In genomic region chrX:2320539-2320938, ce11 we compare ENCODE assay signal across 5 worm cellular contexts.
TF ChIP-seq lines count a peak whose summit lies in the region.

No protein-coding gene starts in this region.

TF ChIP-seq in whole organism, L1 larva, 84 proteins besides CTCF, POLR2A, EP300 and RAD21:
- TF ChIP-seq unc-62 (GFP tag; optimal IDR thresholded peaks at IDR 0.05; lab: Kevin White, UChicago), result no peak
- TF ChIP-seq isw-1 (GFP tag; IDR thresholded peaks at IDR 0.05; lab: Robert Waterston, UW), result no peak
- TF ChIP-seq elt-2 (tag; optimal IDR thresholded peaks at IDR 0.05; lab: Kevin White, UChicago), result peak; percentile 74
- TF ChIP-seq pqm-1 (tag; optimal IDR thresholded peaks at IDR 0.05; lab: Kevin White, UChicago), result peak; percentile 34
- peak; percentile 17 for TF ChIP-seq ama-1 (optimal IDR thresholded peaks at IDR 0.05; lab: Kevin White, UChicago)
- no peak for TF ChIP-seq zip-4 (GFP tag; optimal IDR thresholded peaks at IDR 0.05; lab: Kevin White, UChicago)
- no peak for TF ChIP-seq unc-30 (tag; optimal IDR thresholded peaks at IDR 0.05; lab: Kevin White, UChicago)
- TF ChIP-seq lin-35 (GFP tag; optimal IDR thresholded peaks at IDR 0.05; lab: Kevin White, UChicago), result peak in 1 of 2 experiments; percentile 16
TF ChIP-seq in whole organism, L1 larva: peak in this region for 4.

TF ChIP-seq in whole organism, L3 larva, 47 proteins besides CTCF, POLR2A, EP300 and RAD21:
- TF ChIP-seq elt-2 (tag; optimal IDR thresholded peaks at IDR 0.05; lab: Kevin White, UChicago) (peak; percentile 53), pha-4 (tag; optimal IDR thresholded peaks at IDR 0.05; lab: Kevin White, UChicago) (peak; percentile 17), ztf-11 (tag; optimal IDR thresholded peaks at IDR 0.05; lab: Kevin White, UChicago) (no peak), lin-15B (tag; optimal IDR thresholded peaks at IDR 0.05; lab: Kevin White, UChicago) (no peak), pqm-1 (tag; optimal IDR thresholded peaks at IDR 0.05; lab: Kevin White, UChicago) (peak; percentile 81), aly-2 (tag; optimal IDR thresholded peaks at IDR 0.05; lab: Kevin White, UChicago) (no peak), mdl-1 (tag; optimal IDR thresholded peaks at IDR 0.05; lab: Kevin White, UChicago) (no peak), nhr-25 (tag; optimal IDR thresholded peaks at IDR 0.05; lab: Kevin White, UChicago) (no peak)

TF ChIP-seq in whole organism, L4 larva, 104 proteins besides CTCF, POLR2A, EP300 and RAD21:
- no peak for TF ChIP-seq zip-11 (GFP tag; IDR thresholded peaks at IDR 0.05; lab: Robert Waterston, UW)
- no peak for TF ChIP-seq lim-7 (GFP tag; IDR thresholded peaks at IDR 0.05; lab: Robert Waterston, UW)
- TF ChIP-seq dmd-9 (GFP tag; IDR thresholded peaks at IDR 0.05; lab: Robert Waterston, UW), result no peak
- TF ChIP-seq snpc-4 (tag; optimal IDR thresholded peaks at IDR 0.05; lab: Kevin White, UChicago), result no peak
- TF ChIP-seq daf-16 (GFP tag; optimal IDR thresholded peaks at IDR 0.05; lab: Kevin White, UChicago), result no peak
- TF ChIP-seq daf-16 (tag; optimal IDR thresholded peaks at IDR 0.05; lab: Kevin White, UChicago), result peak; percentile 97
- TF ChIP-seq ama-1 (optimal IDR thresholded peaks at IDR 0.05; lab: Kevin White, UChicago), result no peak
- peak; percentile 86 for TF ChIP-seq pqm-1 (tag; optimal IDR thresholded peaks at IDR 0.05; lab: Kevin White, UChicago)
- no peak for TF ChIP-seq T26A8.4 (GFP tag; IDR thresholded peaks at IDR 0.05; lab: Robert Waterston, UW)
- TF ChIP-seq ztf-11 (tag; optimal IDR thresholded peaks at IDR 0.05; lab: Kevin White, UChicago), result no peak
- no peak for TF ChIP-seq spr-1 (tag; optimal IDR thresholded peaks at IDR 0.05; lab: Kevin White, UChicago)
- peak; percentile 82 for TF ChIP-seq dve-1 (tag; optimal IDR thresholded peaks at IDR 0.05; lab: Kevin White, UChicago; ENCODE audit: insufficient read depth)
- TF ChIP-seq ceh-32 (tag; optimal IDR thresholded peaks at IDR 0.05; lab: Kevin White, UChicago; ENCODE audit: poor library complexity), result no peak
- no peak for TF ChIP-seq fos-1 (tag; optimal IDR thresholded peaks at IDR 0.05; lab: Kevin White, UChicago)
- peak in 1 of 2 experiments; percentile 16 for TF ChIP-seq unc-62 (GFP tag; optimal IDR thresholded peaks at IDR 0.05 in 1 of 2; lab: Kevin White, UChicago)
- no peak for TF ChIP-seq unc-62 (tag; optimal IDR thresholded peaks at IDR 0.05; lab: Kevin White, UChicago)
- TF ChIP-seq nhr-28 (tag; optimal IDR thresholded peaks at IDR 0.05; lab: Kevin White, UChicago), result peak; percentile 73
- TF ChIP-seq egl-27 (tag; optimal IDR thresholded peaks at IDR 0.05; lab: Kevin White, UChicago), result no peak
- TF ChIP-seq nhr-42 (GFP tag; IDR thresholded peaks at IDR 0.05; lab: Robert Waterston, UW), result no peak
- peak; percentile 24 for TF ChIP-seq hlh-11 (tag; optimal IDR thresholded peaks at IDR 0.05; lab: Kevin White, UChicago)
- TF ChIP-seq snpc-1.2 (GFP tag; IDR thresholded peaks at IDR 0.05; lab: Robert Waterston, UW), result no peak
- TF ChIP-seq lsy-2 (tag; optimal IDR thresholded peaks at IDR 0.05; lab: Kevin White, UChicago), result no peak
- TF ChIP-seq nhr-77 (tag; optimal IDR thresholded peaks at IDR 0.05; lab: Kevin White, UChicago), result peak; percentile 12
- no peak for TF ChIP-seq F26F4.8 (GFP tag; conservative IDR thresholded peaks at IDR 0.05; lab: Robert Waterston, UW)

TF ChIP-seq in whole organism, late embryonic, 69 proteins besides CTCF, POLR2A, EP300 and RAD21:
- TF ChIP-seq elt-2 (tag; optimal IDR thresholded peaks at IDR 0.05; lab: Kevin White, UChicago), result peak; percentile 28
- no peak for TF ChIP-seq tbx-2 (tag; optimal IDR thresholded peaks at IDR 0.05; lab: Kevin White, UChicago)
- TF ChIP-seq hlh-8 (tag; optimal IDR thresholded peaks at IDR 0.05; lab: Kevin White, UChicago), result no peak
- no peak for TF ChIP-seq ets-4 (tag; optimal IDR thresholded peaks at IDR 0.05; lab: Kevin White, UChicago)
- no peak for TF ChIP-seq lin-11 (tag; optimal IDR thresholded peaks at IDR 0.05; lab: Kevin White, UChicago)
- TF ChIP-seq ceh-18 (tag; optimal IDR thresholded peaks at IDR 0.05; lab: Kevin White, UChicago), result no peak
- TF ChIP-seq unc-3 (GFP tag; conservative IDR thresholded peaks at IDR 0.05; lab: Robert Waterston, UW), result no peak
- no peak for TF ChIP-seq unc-3 (tag; optimal IDR thresholded peaks at IDR 0.05; lab: Kevin White, UChicago)
- TF ChIP-seq C38D4.7 (GFP tag; optimal IDR thresholded peaks at IDR 0.05; lab: Kevin White, UChicago), result no peak

TF ChIP-seq in whole organism, young adult, 124 proteins besides CTCF, POLR2A, EP300 and RAD21:
- TF ChIP-seq unc-62 (GFP tag; optimal IDR thresholded peaks at IDR 0.05; lab: Kevin White, UChicago), result no peak
- TF ChIP-seq Y95B8A.8 (GFP tag; IDR thresholded peaks at IDR 0.05; lab: Robert Waterston, UW), result no peak
- TF ChIP-seq nhr-80 (tag; optimal IDR thresholded peaks at IDR 0.05; lab: Kevin White, UChicago), result peak; percentile 19
- no peak for TF ChIP-seq madf-10 (tag; optimal IDR thresholded peaks at IDR 0.05; lab: Kevin White, UChicago)
TF ChIP-seq in whole organism, young adult: peak in this region for 1.
